Worm (Caenorhabditis elegans): ENCODE measurements around the gene ttr-29.
"Not testable (repeated sequence)": the region's sequence is repeated elsewhere in the genome, so short reads cannot be mapped to it uniquely, and the experiment has no call there.

ttr-29 gene

DNA sequence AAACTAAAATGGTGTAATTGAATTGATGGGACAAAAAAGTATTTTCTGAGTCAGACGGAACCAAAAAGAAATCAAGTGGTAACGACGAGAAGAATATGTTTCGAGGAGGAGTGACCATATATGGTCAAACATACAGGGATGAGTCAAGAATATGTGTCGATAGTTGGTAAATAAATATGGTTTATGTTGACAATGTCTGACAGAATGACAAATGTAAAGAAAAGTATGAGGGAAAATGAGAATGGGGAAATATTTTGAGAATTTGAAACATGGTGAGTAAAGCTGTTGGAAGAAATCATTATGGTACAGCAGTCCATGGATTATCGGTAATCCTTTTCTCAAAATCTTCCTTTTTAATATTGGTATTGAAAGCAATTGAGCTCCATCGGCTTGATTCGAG, 38.6 kb downstream of the ttr-29 start, which contains the start of gene nspg-1:
nspg-1 (minus strand) TSS at position 101 of the 400 bp plus-strand sequence.
- TF ChIP-seq ref-1 (GFP tag; conservative IDR thresholded peaks at IDR 0.05) (no peak), tab-1 (GFP tag; IDR thresholded peaks at IDR 0.05) (no peak), klf-2 (GFP tag; conservative IDR thresholded peaks at IDR 0.05) (no peak), flt-1 (GFP tag; IDR thresholded peaks at IDR 0.05) (no peak)

- TF ChIP-seq klf-2 (GFP tag; conservative IDR thresholded peaks at IDR 0.05); flt-1 (GFP tag; IDR thresholded peaks at IDR 0.05); ztf-29 (GFP tag; IDR thresholded peaks at IDR 0.05): not testable (repeated sequence)
Observed at ce11 chrV:12865615-12866014, 41.0 kb downstream of the ttr-29 start, which contains the start of gene T07F10.5. Gene T07F10.5 (plus strand): TSS chrV:12865915.

- TF ChIP-seq med-1 (GFP tag; optimal IDR thresholded peaks at IDR 0.05; ENCODE audit: insufficient read depth) (no peak), tab-1 (GFP tag; IDR thresholded peaks at IDR 0.05) (no peak), T22C8.4 (GFP tag; IDR thresholded peaks at IDR 0.05) (no peak), cog-1 (tag; optimal IDR thresholded peaks at IDR 0.05) (no peak), ztf-29 (GFP tag; IDR thresholded peaks at IDR 0.05) (no peak), ztf-23 (GFP tag; IDR thresholded peaks at IDR 0.05) (no peak), flt-1 (GFP tag; IDR thresholded peaks at IDR 0.05) (no peak), klf-2 (GFP tag; conservative IDR thresholded peaks at IDR 0.05) (no peak), ref-1 (GFP tag; conservative IDR thresholded peaks at IDR 0.05) (no peak)
Observed at ce11 chrV:12859144-12859543, 47.5 kb downstream of the ttr-29 start, which contains the start of gene anp-1. Gene anp-1 (plus strand): TSS chrV:12859444.

All from whole organism, midembryonic.